Worm (Caenorhabditis elegans) whole organism, midembryonic: ENCODE measurements around the gene F12E12.6.

Source experiments
- T22C8.4 ChIP-seq: fragments of 200-800 bp; sonication (Bioruptor generic); IDR thresholded peaks from 2 replicates; pipeline ENCODE4 v1.3.6; 2022; ENCODE audit warnings: missing genetic modification characterization, missing compliant biosample characterization
- cog-1 ChIP-seq: sonication (generic microtip); optimal IDR thresholded peaks from 2 replicates; lab custom pipeline; 2016; ENCODE audit warnings: missing genetic modification characterization, missing compliant biosample characterization
- flt-1 ChIP-seq: fragments of 200-800 bp; sonication (Bioruptor generic); IDR thresholded peaks from 2 replicates; pipeline ENCODE4 v1.3.6; 2022; ENCODE audit warnings: missing genetic modification characterization, missing compliant biosample characterization
- klf-2 ChIP-seq: fragments of 200-800 bp; sonication (Bioruptor generic); conservative IDR thresholded peaks from 2 replicates; pipeline ENCODE4 v1.3.6; 2022; ENCODE audit warnings: missing genetic modification reagents, missing genetic modification characterization, missing compliant biosample characterization
- med-1 ChIP-seq: sonication (generic microtip); optimal IDR thresholded peaks from 2 replicates; lab custom pipeline; 2017; ENCODE audit warnings: missing genetic modification characterization, mild to moderate bottlenecking, missing compliant biosample characterization, antibody characterized with exemption, missing genetic modification reagents; ENCODE audit not compliant: insufficient read depth
- ref-1 ChIP-seq: fragments of 200-800 bp; sonication (Bioruptor generic); conservative IDR thresholded peaks from 2 replicates; pipeline ENCODE4 v1.3.6; 2022; ENCODE audit warnings: missing genetic modification reagents, missing genetic modification characterization, missing compliant biosample characterization
- tab-1 ChIP-seq: fragments of 200-800 bp; sonication (Bioruptor generic); IDR thresholded peaks from 2 replicates; pipeline ENCODE4 v1.3.6; 2022; ENCODE audit warnings: missing genetic modification characterization, missing compliant biosample characterization
- ztf-23 ChIP-seq: fragments of 200-800 bp; sonication (Bioruptor generic); IDR thresholded peaks from 2 replicates; pipeline ENCODE4 v1.3.6; 2022; ENCODE audit warnings: missing genetic modification reagents, missing genetic modification characterization, missing compliant biosample characterization
- ztf-29 ChIP-seq: fragments of 200-800 bp; sonication (Bioruptor generic); IDR thresholded peaks from 2 replicates; pipeline ENCODE4 v1.3.6; 2022; ENCODE audit warnings: missing genetic modification reagents, missing genetic modification characterization, missing compliant biosample characterization

F12E12.6 gene

DNA sequence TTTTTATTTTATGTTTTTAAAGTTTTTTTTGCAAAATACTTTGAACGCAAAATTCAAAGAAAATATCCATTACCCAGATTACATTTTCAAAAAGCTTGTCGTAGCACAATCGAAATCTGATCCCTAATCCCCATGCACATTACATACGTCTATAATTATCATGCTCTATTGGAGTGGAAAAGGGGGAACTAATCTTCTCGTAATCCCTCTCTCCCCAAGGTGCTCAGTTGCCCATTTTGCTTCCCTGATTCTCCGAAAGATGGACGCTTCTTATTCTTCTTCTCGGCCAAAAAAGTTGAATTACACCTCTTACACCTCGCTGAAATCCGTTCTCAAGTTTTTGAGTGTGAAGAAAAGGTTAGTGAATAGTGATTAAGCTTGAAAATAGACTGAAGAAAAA is 25.7 kb downstream of the F12E12.6 start, which contains the start of gene fbxc-53:
Gene fbxc-53 (plus strand): TSS at position 245 of the 400 bp plus-strand sequence.
- TF ChIP-seq T22C8.4 (GFP tag; lab: Robert Waterston, UW) (no peak), med-1 (GFP tag; lab: Kevin White, UChicago) (no peak), cog-1 (tag; lab: Kevin White, UChicago) (no peak), klf-2 (GFP tag; lab: Robert Waterston, UW) (no peak), tab-1 (no peak), ztf-23 (no peak), flt-1 (GFP tag; lab: Robert Waterston, UW) (no peak), ref-1 (GFP tag; lab: Robert Waterston, UW) (no peak), ztf-29 (GFP tag; lab: Robert Waterston, UW) (no peak)

ce11 chrII:3709255-3709654 is 27.5 kb downstream of the F12E12.6 start, which contains the start of gene srx-110:
TSS of gene srx-110 (plus strand) at chrII:3709555.
- TF ChIP-seq klf-2 (GFP tag; lab: Robert Waterston, UW) (no peak), ref-1 (GFP tag; lab: Robert Waterston, UW) (no peak)

DNA sequence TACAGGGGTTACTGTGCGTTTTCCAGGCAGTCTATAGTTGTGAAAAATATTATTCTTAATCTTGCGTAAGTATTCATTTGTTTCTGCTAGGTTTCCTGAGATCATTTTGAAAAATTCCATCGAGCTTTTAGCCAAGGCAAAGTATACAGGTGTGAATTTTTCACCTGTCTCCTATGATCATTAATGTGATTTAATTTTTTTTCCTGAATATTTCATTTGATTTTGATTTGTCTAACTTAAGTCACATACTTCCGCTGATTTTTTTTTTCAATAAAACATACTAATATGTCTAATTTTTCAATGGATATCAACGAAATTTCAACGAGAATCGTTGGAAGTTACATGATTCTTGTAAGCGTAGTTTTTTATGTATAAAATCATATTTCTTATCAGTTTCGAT is 31.4 kb downstream of the F12E12.6 start, which contains the start of gene srx-108:
Gene srx-108 (plus strand): TSS at position 301 of the 400 bp plus-strand sequence.
- TF ChIP-seq cog-1 (tag; lab: Kevin White, UChicago) (no peak), ref-1 (GFP tag; lab: Robert Waterston, UW) (no peak), tab-1 (no peak), flt-1 (GFP tag; lab: Robert Waterston, UW) (no peak), klf-2 (GFP tag; lab: Robert Waterston, UW) (no peak), ztf-29 (GFP tag; lab: Robert Waterston, UW) (no peak), ztf-23 (no peak), med-1 (GFP tag; lab: Kevin White, UChicago) (no peak), T22C8.4 (GFP tag; lab: Robert Waterston, UW) (no peak)

- TF ChIP-seq klf-2 (GFP tag; lab: Robert Waterston, UW) = no peak
Observed at ce11 chrII:3701305-3701704, 35.4 kb downstream of the F12E12.6 start, which contains the start of gene srx-105. TSS of gene srx-105 (minus strand) at chrII:3701405.

DNA sequence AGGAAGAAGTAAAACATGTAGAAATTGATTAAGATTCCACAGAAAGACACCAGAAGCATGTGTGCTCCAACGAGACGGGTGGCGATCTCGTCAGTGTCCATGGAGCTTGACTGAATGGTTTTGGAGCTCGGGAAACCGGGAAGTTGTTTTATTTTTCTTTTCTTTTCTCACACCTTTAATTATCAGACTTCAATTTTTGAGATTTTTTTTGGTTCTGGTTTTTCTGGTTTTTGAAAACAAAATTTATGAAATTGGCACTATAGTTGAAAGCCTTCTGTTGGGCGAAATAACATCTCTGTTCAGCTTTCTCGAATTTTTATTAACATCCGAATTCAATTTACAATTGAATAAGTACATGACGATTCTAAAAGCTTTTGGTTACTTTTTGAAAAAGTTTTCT is 37.2 kb downstream of the F12E12.6 start, which contains the start of gene srx-104:
Gene srx-104 (minus strand): TSS at position 101 of the 400 bp plus-strand sequence.
- no peak for TF ChIP-seq ztf-23
- TF ChIP-seq T22C8.4 (GFP tag; lab: Robert Waterston, UW) = no peak
- TF ChIP-seq cog-1 (tag; lab: Kevin White, UChicago) = no peak
- no peak for TF ChIP-seq med-1 (GFP tag; lab: Kevin White, UChicago)
- no peak for TF ChIP-seq ref-1 (GFP tag; lab: Robert Waterston, UW)

- TF ChIP-seq flt-1 (GFP tag; lab: Robert Waterston, UW) (no peak), klf-2 (GFP tag; lab: Robert Waterston, UW) (no peak), ztf-23 (no peak), T22C8.4 (GFP tag; lab: Robert Waterston, UW) (no peak), cog-1 (tag; lab: Kevin White, UChicago) (no peak), ref-1 (GFP tag; lab: Robert Waterston, UW) (no peak), tab-1 (no peak)
Observed at ce11 chrII:3694664-3695063, 42.1 kb downstream of the F12E12.6 start, which contains the start of gene srx-102. TSS of gene srx-102 (minus strand) at chrII:3694764.

ce11 chrII:3690646-3691045 is 46.1 kb downstream of the F12E12.6 start, which contains the start of gene srx-101:
TSS of gene srx-101 (minus strand) at chrII:3690746.
- TF ChIP-seq ztf-29 (GFP tag; lab: Robert Waterston, UW) (no peak), flt-1 (GFP tag; lab: Robert Waterston, UW) (no peak), T22C8.4 (GFP tag; lab: Robert Waterston, UW) (no peak), ztf-23 (no peak), tab-1 (no peak), cog-1 (tag; lab: Kevin White, UChicago) (no peak), ref-1 (GFP tag; lab: Robert Waterston, UW) (no peak), med-1 (GFP tag; lab: Kevin White, UChicago) (no peak), klf-2 (GFP tag; lab: Robert Waterston, UW) (no peak)

ce11 chrII:3688333-3688732 is 48.4 kb downstream of the F12E12.6 start, which contains the start of gene ifas-1:
TSS of gene ifas-1 (minus strand) at chrII:3688719.
- no peak for TF ChIP-seq tab-1
- TF ChIP-seq ztf-23 = no peak
- no peak for TF ChIP-seq med-1 (GFP tag; lab: Kevin White, UChicago)
- TF ChIP-seq ref-1 (GFP tag; lab: Robert Waterston, UW) = no peak
- TF ChIP-seq klf-2 (GFP tag; lab: Robert Waterston, UW) = no peak
- no peak for TF ChIP-seq flt-1 (GFP tag; lab: Robert Waterston, UW)
- TF ChIP-seq cog-1 (tag; lab: Kevin White, UChicago) = no peak
- no peak for TF ChIP-seq ztf-29 (GFP tag; lab: Robert Waterston, UW)
- TF ChIP-seq T22C8.4 (GFP tag; lab: Robert Waterston, UW) = no peak
